Worm (Caenorhabditis elegans) whole organism, mixed stage, embryonic: ENCODE results near the gene gar-2.

Experiments
- M03D4.4 ChIP-seq: sonication (generic microtip); optimal IDR thresholded peaks from 2 replicates; lab custom pipeline; 2017; ENCODE audit warnings: mild to moderate bottlenecking, missing genetic modification characterization, missing compliant biosample characterization
- bed-3 ChIP-seq: fragments of 200-800 bp; sonication (Bioruptor generic); optimal IDR thresholded peaks from 3 replicates; lab custom pipeline; 2018; ENCODE audit warnings: mild to moderate bottlenecking, missing genetic modification characterization, moderate library complexity, missing compliant biosample characterization
- blmp-1 ChIP-seq: fragments of 150-350 bp; optimal IDR thresholded peaks from 2 replicates; lab custom pipeline; 2014; ENCODE audit warnings: missing biosample characterization, missing genetic modification characterization
- ceh-39 ChIP-seq: fragments of 150-350 bp; optimal IDR thresholded peaks from 2 replicates; lab custom pipeline; 2014; ENCODE audit warnings: missing biosample characterization, missing genetic modification characterization
- ceh-43 ChIP-seq: fragments of 200-800 bp; sonication (Bioruptor generic); optimal IDR thresholded peaks from 2 replicates; lab custom pipeline; 2018; ENCODE audit warnings: mild to moderate bottlenecking, missing genetic modification characterization, moderate library complexity, missing compliant biosample characterization
- ceh-83 ChIP-seq: fragments of 200-800 bp; sonication (Bioruptor generic); optimal IDR thresholded peaks from 2 replicates; lab custom pipeline; 2018; ENCODE audit warnings: mild to moderate bottlenecking, missing genetic modification characterization, missing compliant biosample characterization
- ces-1 ChIP-seq: fragments of 150-350 bp; optimal IDR thresholded peaks from 2 replicates; lab custom pipeline; 2014; ENCODE audit warnings: missing biosample characterization, missing genetic modification reagents, missing genetic modification characterization
- cnd-1 ChIP-seq: fragments of 200-800 bp; sonication (Bioruptor generic); optimal IDR thresholded peaks from 2 replicates; lab custom pipeline; 2018; ENCODE audit warnings: mild to moderate bottlenecking, missing genetic modification characterization, missing compliant biosample characterization
- drap-1 ChIP-seq: fragments of 200-800 bp; sonication (Bioruptor generic); optimal IDR thresholded peaks from 3 replicates; lab custom pipeline; 2018; ENCODE audit warnings: mild to moderate bottlenecking, missing genetic modification characterization, missing compliant biosample characterization
- elt-1 ChIP-seq: sonication (generic microtip); optimal IDR thresholded peaks from 2 replicates; lab custom pipeline; 2017; ENCODE audit warnings: missing genetic modification characterization, mild to moderate bottlenecking, missing compliant biosample characterization, antibody characterized with exemption, moderate library complexity, borderline replicate concordance; ENCODE audit not compliant: insufficient read depth
- elt-3 ChIP-seq: fragments of 150-350 bp; optimal IDR thresholded peaks from 2 replicates; lab custom pipeline; 2014; ENCODE audit warnings: missing biosample characterization, missing genetic modification characterization
- flh-1 ChIP-seq: fragments of 200-800 bp; sonication (Bioruptor generic); optimal IDR thresholded peaks from 2 replicates; lab custom pipeline; 2018; ENCODE audit warnings: mild to moderate bottlenecking, missing genetic modification characterization, moderate library complexity, missing compliant biosample characterization
- ham-2 ChIP-seq: fragments of 200-800 bp; sonication (Bioruptor generic); optimal IDR thresholded peaks from 2 replicates; lab custom pipeline; 2018; ENCODE audit warnings: mild to moderate bottlenecking, missing genetic modification characterization, missing compliant biosample characterization
- hlh-1 ChIP-seq: fragments of 150-350 bp; optimal IDR thresholded peaks from 2 replicates; lab custom pipeline; 2014; ENCODE audit warnings: missing biosample characterization, missing genetic modification reagents, missing genetic modification characterization
- lin-32 ChIP-seq: fragments of 200-800 bp; sonication (Bioruptor generic); optimal IDR thresholded peaks from 2 replicates; lab custom pipeline; 2018; ENCODE audit warnings: mild to moderate bottlenecking, missing genetic modification characterization, missing compliant biosample characterization
- lsy-2 ChIP-seq: fragments of 150-350 bp; optimal IDR thresholded peaks from 2 replicates; lab custom pipeline; 2014; ENCODE audit warnings: missing biosample characterization, missing genetic modification characterization
- mab-5 ChIP-seq: fragments of 150-350 bp; optimal IDR thresholded peaks from 2 replicates; lab custom pipeline; 2014; ENCODE audit warnings: missing biosample characterization, missing genetic modification characterization
- mep-1 ChIP-seq: fragments of 150-350 bp; optimal IDR thresholded peaks from 2 replicates; lab custom pipeline; 2017; ENCODE audit warnings: missing biosample characterization, missing genetic modification reagents, missing genetic modification characterization, inconsistent platforms
- mls-2 ChIP-seq: sonication (generic microtip); optimal IDR thresholded peaks from 2 replicates; lab custom pipeline; 2016; ENCODE audit warnings: mild to moderate bottlenecking, missing genetic modification characterization, moderate library complexity, missing compliant biosample characterization
- nhr-2 ChIP-seq: fragments of 150-350 bp; optimal IDR thresholded peaks from 2 replicates; lab custom pipeline; 2014; ENCODE audit warnings: missing biosample characterization, missing genetic modification characterization
- nhr-237 ChIP-seq: fragments of 150-350 bp; optimal IDR thresholded peaks from 2 replicates; lab custom pipeline; 2014; ENCODE audit warnings: missing biosample characterization, missing genetic modification characterization
- nhr-28 ChIP-seq: fragments of 150-350 bp; optimal IDR thresholded peaks from 2 replicates; lab custom pipeline; 2014; ENCODE audit warnings: missing biosample characterization, missing genetic modification characterization
- nhr-76 ChIP-seq: sonication (generic microtip); optimal IDR thresholded peaks from 2 replicates; lab custom pipeline; 2017; ENCODE audit warnings: missing biosample characterization, missing genetic modification characterization
- pha-4 ChIP-seq: fragments of 150-350 bp; optimal IDR thresholded peaks from 2 replicates; lab custom pipeline; 2018; ENCODE audit warnings: missing biosample characterization, missing genetic modification reagents, missing genetic modification characterization
- sem-2 ChIP-seq: fragments of 200-800 bp; sonication (Bioruptor generic); optimal IDR thresholded peaks from 2 replicates; lab custom pipeline; 2018; ENCODE audit warnings: mild to moderate bottlenecking, missing genetic modification characterization, missing compliant biosample characterization
- snpc-4 ChIP-seq: fragments of 150-350 bp; optimal IDR thresholded peaks from 2 replicates; lab custom pipeline; 2014; ENCODE audit warnings: missing biosample characterization, missing genetic modification characterization
- sptf-1 ChIP-seq: sonication (generic microtip); optimal IDR thresholded peaks from 2 replicates; lab custom pipeline; 2017; ENCODE audit warnings: mild to moderate bottlenecking, missing genetic modification characterization, moderate library complexity, missing compliant biosample characterization
- tbx-8 ChIP-seq: fragments of 200-800 bp; sonication (Bioruptor generic); optimal IDR thresholded peaks from 2 replicates; lab custom pipeline; 2018; ENCODE audit warnings: mild to moderate bottlenecking, missing genetic modification characterization, moderate library complexity, missing compliant biosample characterization
- unc-120 ChIP-seq: sonication (generic microtip); optimal IDR thresholded peaks from 2 replicates; lab custom pipeline; 2017; ENCODE audit warnings: missing genetic modification characterization, missing compliant biosample characterization; ENCODE audit not compliant: poor library complexity, severe bottlenecking
- unc-39 ChIP-seq: fragments of 150-350 bp; optimal IDR thresholded peaks from 2 replicates; lab custom pipeline; 2014; ENCODE audit warnings: missing biosample characterization, missing genetic modification characterization
- unc-62 ChIP-seq: fragments of 150-350 bp; optimal IDR thresholded peaks from 2 replicates; lab custom pipeline; 2014; ENCODE audit warnings: missing biosample characterization, missing genetic modification reagents, missing genetic modification characterization
- ztf-11 ChIP-seq: fragments of 150-350 bp; optimal IDR thresholded peaks from 2 replicates; lab custom pipeline; 2014; ENCODE audit warnings: missing biosample characterization, missing genetic modification characterization

gar-2 gene

ce11 chrIII:6350424-6350823 lies 41.3 kb downstream of the gar-2 start:
- TF ChIP-seq ceh-43 (GFP tag; lab: Kevin White, UChicago) = no peak
- TF ChIP-seq nhr-28 = no peak
- TF ChIP-seq blmp-1 (tag; lab: Kevin White, UChicago) = no peak
- TF ChIP-seq flh-1 (GFP tag; lab: Kevin White, UChicago) = no peak
- no peak for TF ChIP-seq nhr-2
- no peak for TF ChIP-seq unc-120 (tag; lab: Kevin White, UChicago)
- TF ChIP-seq ham-2 = no peak
- TF ChIP-seq ceh-83 (GFP tag; lab: Kevin White, UChicago) = no peak
- no peak for TF ChIP-seq pha-4 (tag; lab: Kevin White, UChicago)
- no peak for TF ChIP-seq cnd-1 (tag; lab: Kevin White, UChicago)
- TF ChIP-seq nhr-76 (tag; lab: Kevin White, UChicago) = no peak
- TF ChIP-seq tbx-8 (GFP tag; lab: Kevin White, UChicago) = no peak
- TF ChIP-seq elt-1 = no peak
- no peak for TF ChIP-seq ces-1 (GFP tag; lab: Kevin White, UChicago)
- no peak for TF ChIP-seq unc-62
- TF ChIP-seq sem-2 = no peak
- TF ChIP-seq drap-1 (GFP tag; lab: Kevin White, UChicago) = no peak
- no peak for TF ChIP-seq ztf-11 (tag; lab: Kevin White, UChicago)
- no peak for TF ChIP-seq unc-39 (tag; lab: Kevin White, UChicago)

ce11 chrIII:6351438-6351837 lies 42.3 kb downstream of the gar-2 start:
- no peak for TF ChIP-seq sptf-1 (tag; lab: Kevin White, UChicago)
- TF ChIP-seq cnd-1 (tag; lab: Kevin White, UChicago) = no peak
- TF ChIP-seq ceh-39 = no peak

- TF ChIP-seq unc-120 (tag; lab: Kevin White, UChicago) = no peak
These were observed 43.3 kb downstream of the gar-2 start for ce11 chrIII:6352459-6352858.

- TF ChIP-seq nhr-237 (tag; lab: Kevin White, UChicago) = no peak
- no peak for TF ChIP-seq ceh-83 (GFP tag; lab: Kevin White, UChicago)
- TF ChIP-seq sptf-1 (tag; lab: Kevin White, UChicago) = no peak
- no peak for TF ChIP-seq nhr-28
These were observed 43.9 kb downstream of the gar-2 start, which contains the start of gene akap-1 for ce11 chrIII:6353084-6353483. akap-1 (plus strand) TSS chrIII:6353384.

ce11 chrIII:6355359-6355758 lies 46.2 kb downstream of the gar-2 start:
- TF ChIP-seq blmp-1 (tag; lab: Kevin White, UChicago) (no peak), snpc-4 (tag; lab: Kevin White, UChicago) (no peak), mls-2 (tag; lab: Kevin White, UChicago) (no peak), ceh-83 (GFP tag; lab: Kevin White, UChicago) (no peak), sem-2 (no peak), lin-32 (GFP tag; lab: Kevin White, UChicago) (no peak), nhr-28 (no peak), pha-4 (tag; lab: Kevin White, UChicago) (no peak), mep-1 (tag; lab: Kevin White, UChicago) (no peak), nhr-76 (tag; lab: Kevin White, UChicago) (no peak), unc-39 (tag; lab: Kevin White, UChicago) (no peak), flh-1 (GFP tag; lab: Kevin White, UChicago) (no peak)

- TF ChIP-seq nhr-2 (no peak), lin-32 (GFP tag; lab: Kevin White, UChicago) (no peak), sem-2 (no peak), lsy-2 (tag; lab: Kevin White, UChicago) (no peak), elt-3 (tag; lab: Kevin White, UChicago) (no peak), ceh-39 (no peak), mab-5 (tag; lab: Kevin White, UChicago) (no peak), flh-1 (GFP tag; lab: Kevin White, UChicago) (no peak), mls-2 (tag; lab: Kevin White, UChicago) (no peak), nhr-28 (no peak), M03D4.4 (tag; lab: Kevin White, UChicago) (no peak), elt-1 (no peak), hlh-1 (tag; lab: Kevin White, UChicago) (no peak), bed-3 (no peak), blmp-1 (tag; lab: Kevin White, UChicago) (no peak), unc-120 (tag; lab: Kevin White, UChicago) (no peak), ztf-11 (tag; lab: Kevin White, UChicago) (no peak), nhr-237 (tag; lab: Kevin White, UChicago) (no peak), pha-4 (tag; lab: Kevin White, UChicago) (no peak), cnd-1 (tag; lab: Kevin White, UChicago) (no peak)
These were observed 46.8 kb downstream of the gar-2 start for ce11 chrIII:6356007-6356406.
